Worm (Caenorhabditis elegans): ENCODE results near the gene irld-29.
"Not testable (repeated sequence)": the region's sequence is repeated elsewhere in the genome, so short reads cannot be mapped to it uniquely, and the experiment has no call there.

DNA sequence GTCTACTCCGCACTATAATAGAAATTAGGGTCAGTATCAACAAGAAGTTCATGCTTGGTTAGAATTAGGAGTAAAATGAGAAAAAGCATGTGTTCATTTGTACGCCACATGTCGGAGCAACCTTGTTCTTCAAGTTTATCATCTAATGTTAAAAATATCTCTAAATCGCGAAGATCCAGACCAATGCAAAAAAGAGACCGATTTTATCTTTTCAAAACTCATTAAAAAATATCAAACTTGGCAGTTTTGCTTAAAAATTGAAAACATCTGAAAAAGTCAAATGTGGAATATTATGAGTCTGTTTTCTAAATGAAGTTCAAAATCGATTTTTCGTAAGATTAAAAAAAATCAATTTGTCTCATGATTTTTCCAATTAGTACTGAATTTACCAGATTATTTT, 17.4 kb downstream of the irld-29 start, which contains the start of gene Y19D10B.6:
- TF ChIP-seq him-1, dao-5 (tag; optimal IDR thresholded peaks at IDR 0.05): not testable (repeated sequence)
